Worm (Caenorhabditis elegans): Measurements from ENCODE around the gene Y75B8A.63.

DNA sequence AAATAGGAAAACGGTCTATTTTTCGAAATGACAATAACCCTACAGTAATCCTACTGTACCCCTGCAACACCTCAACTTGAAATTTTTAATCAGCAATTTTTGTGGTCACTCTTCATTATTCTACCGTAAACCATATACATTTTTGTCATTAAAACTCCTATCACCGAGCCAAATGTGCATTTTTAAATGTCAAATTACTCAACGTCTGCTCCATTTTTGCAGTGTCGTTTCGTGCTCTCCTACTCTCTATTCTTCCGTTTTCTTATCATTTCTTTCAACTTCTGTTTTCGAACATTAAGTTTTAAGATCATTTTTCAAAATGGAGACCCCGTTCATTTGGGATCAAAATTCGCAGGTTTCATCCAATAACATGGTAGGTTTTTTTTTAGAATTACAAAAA lies 20.3 kb upstream of the Y75B8A.63 start, which contains the start of gene pqn-92:
- TF ChIP-seq K02D7.2 (tag; optimal IDR thresholded peaks at IDR 0.05) (no peak), T23F11.4 (GFP tag; optimal IDR thresholded peaks at IDR 0.05) (no peak), ceh-9 (tag; optimal IDR thresholded peaks at IDR 0.05) (no peak), pha-4 (tag; optimal IDR thresholded peaks at IDR 0.05) (no peak), pqm-1 (tag; optimal IDR thresholded peaks at IDR 0.05) (no peak), K09A11.1 (tag; optimal IDR thresholded peaks at IDR 0.05; ENCODE audit: insufficient read depth) (no peak), ceh-14 (tag; optimal IDR thresholded peaks at IDR 0.05) (no peak), ceh-34 (tag; optimal IDR thresholded peaks at IDR 0.05) (no peak), unc-42 (tag; optimal IDR thresholded peaks at IDR 0.05) (no peak), rnt-1 (tag; optimal IDR thresholded peaks at IDR 0.05) (no peak), ceh-30 (tag; optimal IDR thresholded peaks at IDR 0.05) (no peak), sdc-2 (tag; optimal IDR thresholded peaks at IDR 0.05) (no peak)

Measured in whole organism, late embryonic.